Worm (Caenorhabditis elegans) whole organism, L2 larva: ENCODE results near the gene clec-3.
A peak's percentile ranks its signal among the peaks of the same experiment; 100 is the strongest.

Experiments
- C34F6.9 ChIP-seq: fragments of 150-350 bp; optimal IDR thresholded peaks from 2 replicates; lab custom pipeline; 2014; ENCODE audit warnings: missing biosample characterization, missing genetic modification characterization
- R02D3.7 ChIP-seq: fragments of 150-350 bp; optimal IDR thresholded peaks from 2 replicates; lab custom pipeline; 2014; ENCODE audit warnings: missing biosample characterization, missing genetic modification characterization
- Y55F3AM.14 ChIP-seq: fragments of 200-800 bp; sonication (Bioruptor generic); optimal IDR thresholded peaks from 2 replicates; lab custom pipeline; 2018; ENCODE audit warnings: mild to moderate bottlenecking, missing genetic modification characterization, missing compliant biosample characterization
- ZK546.5 ChIP-seq: sonication (generic microtip); optimal IDR thresholded peaks from 2 replicates; lab custom pipeline; 2017; ENCODE audit warnings: missing biosample characterization, missing genetic modification characterization
- alr-1 ChIP-seq: fragments of 150-350 bp; optimal IDR thresholded peaks from 2 replicates; lab custom pipeline; 2014; ENCODE audit warnings: missing biosample characterization, missing genetic modification characterization
- blmp-1 ChIP-seq: sonication (generic microtip); optimal IDR thresholded peaks from 2 replicates; lab custom pipeline; 2017; ENCODE audit warnings: missing genetic modification characterization, mild to moderate bottlenecking, missing compliant biosample characterization, antibody characterized with exemption, moderate library complexity; ENCODE audit not compliant: insufficient read depth
- ceh-16 ChIP-seq: fragments of 150-350 bp; optimal IDR thresholded peaks from 2 replicates; lab custom pipeline; 2014; ENCODE audit warnings: missing biosample characterization, missing genetic modification characterization
- ceh-82 ChIP-seq: fragments of 150-350 bp; optimal IDR thresholded peaks from 2 replicates; lab custom pipeline; 2014; ENCODE audit warnings: missing biosample characterization, missing genetic modification characterization
- crh-2 ChIP-seq: sonication (generic microtip); optimal IDR thresholded peaks from 2 replicates; lab custom pipeline; 2017; ENCODE audit warnings: missing biosample characterization, missing genetic modification characterization
- egl-27 ChIP-seq: sonication (generic microtip); optimal IDR thresholded peaks from 3 replicates; lab custom pipeline; 2017; ENCODE audit warnings: missing biosample characterization, missing genetic modification reagents, missing genetic modification characterization
- fos-1 ChIP-seq: fragments of 150-350 bp; optimal IDR thresholded peaks from 2 replicates; lab custom pipeline; 2014; ENCODE audit warnings: missing biosample characterization, missing genetic modification characterization
- lin-11 ChIP-seq: fragments of 150-350 bp; sonication (generic microtip); optimal IDR thresholded peaks from 2 replicates; lab custom pipeline; 2014; ENCODE audit warnings: missing biosample characterization, missing genetic modification characterization, inconsistent platforms, mixed read lengths
- lin-13 ChIP-seq: fragments of 150-350 bp; optimal IDR thresholded peaks from 2 replicates; lab custom pipeline; 2014; ENCODE audit warnings: missing biosample characterization, missing genetic modification reagents, missing genetic modification characterization
- lsy-2 ChIP-seq, 2 experiments: fragments of 150-350 bp in 1 of 2; sonication (generic microtip) in 1 of 2; optimal IDR thresholded peaks; 2 replicates each; lab custom pipeline; 2014 to 2017; ENCODE audit warnings: missing biosample characterization in 2 of 2, missing genetic modification characterization in 2 of 2
- mdl-1 ChIP-seq, 2 experiments: fragments of 150-350 bp in 1 of 2; sonication (generic microtip) in 1 of 2; optimal IDR thresholded peaks; 2 replicates each; lab custom pipeline; 2017; ENCODE audit warnings: missing biosample characterization in 2 of 2, missing genetic modification characterization in 2 of 2
- nhr-10 ChIP-seq: sonication (generic microtip); optimal IDR thresholded peaks from 2 replicates; lab custom pipeline; 2017; ENCODE audit warnings: missing biosample characterization, missing genetic modification characterization
- nhr-12 ChIP-seq: fragments of 150-350 bp; optimal IDR thresholded peaks from 2 replicates; lab custom pipeline; 2014; ENCODE audit warnings: missing biosample characterization, missing genetic modification characterization
- nhr-129 ChIP-seq: fragments of 150-350 bp; optimal IDR thresholded peaks from 2 replicates; lab custom pipeline; 2014; ENCODE audit warnings: missing biosample characterization, missing genetic modification characterization
- nhr-237 ChIP-seq: fragments of 150-350 bp; optimal IDR thresholded peaks from 2 replicates; lab custom pipeline; 2014; ENCODE audit warnings: missing biosample characterization, missing genetic modification characterization
- nhr-25 ChIP-seq: fragments of 150-350 bp; sonication (generic microtip); optimal IDR thresholded peaks from 3 replicates; lab custom pipeline; 2014; ENCODE audit warnings: missing biosample characterization, missing genetic modification characterization
- nhr-6 ChIP-seq: fragments of 150-350 bp; optimal IDR thresholded peaks from 2 replicates; lab custom pipeline; 2014; ENCODE audit warnings: missing biosample characterization, missing genetic modification characterization
- nhr-77 ChIP-seq: fragments of 150-350 bp; optimal IDR thresholded peaks from 2 replicates; lab custom pipeline; 2014; ENCODE audit warnings: missing biosample characterization, missing genetic modification characterization
- peb-1 ChIP-seq: fragments of 150-350 bp; optimal IDR thresholded peaks from 2 replicates; lab custom pipeline; 2014; ENCODE audit warnings: missing biosample characterization, missing genetic modification characterization
- sem-4 ChIP-seq: fragments of 150-350 bp; optimal IDR thresholded peaks from 2 replicates; lab custom pipeline; 2014; ENCODE audit warnings: missing biosample characterization, missing genetic modification reagents, missing genetic modification characterization
- skn-1 ChIP-seq: sonication (generic microtip); optimal IDR thresholded peaks from 2 replicates; lab custom pipeline; 2017; ENCODE audit warnings: missing biosample characterization, missing genetic modification characterization
- sma-9 ChIP-seq, 2 experiments: fragments of 150-350 bp in 1 of 2; sonication (generic microtip) in 1 of 2; optimal IDR thresholded peaks; 2 replicates each; lab custom pipeline; 2014 to 2016; ENCODE audit warnings: missing genetic modification characterization in 2 of 2, mild to moderate bottlenecking in 1 of 2, missing biosample characterization in 1 of 2, missing compliant biosample characterization in 1 of 2, missing genetic modification reagents in 1 of 2, moderate library complexity in 1 of 2
- snpc-4 ChIP-seq: fragments of 150-350 bp; optimal IDR thresholded peaks from 2 replicates; lab custom pipeline; 2014; ENCODE audit warnings: missing biosample characterization, missing genetic modification characterization
- unc-39 ChIP-seq: fragments of 150-350 bp; optimal IDR thresholded peaks from 2 replicates; lab custom pipeline; 2014; ENCODE audit warnings: missing biosample characterization, missing genetic modification characterization
- unc-55 ChIP-seq: fragments of 150-350 bp; sonication (generic microtip); optimal IDR thresholded peaks from 3 replicates; lab custom pipeline; 2014; ENCODE audit warnings: missing biosample characterization, missing genetic modification reagents, missing genetic modification characterization
- zag-1 ChIP-seq: fragments of 150-350 bp; optimal IDR thresholded peaks from 2 replicates; lab custom pipeline; 2014; ENCODE audit warnings: missing biosample characterization, missing genetic modification characterization
- ztf-1 ChIP-seq: fragments of 200-800 bp; sonication (Bioruptor generic); conservative IDR thresholded peaks from 2 replicates; pipeline ENCODE4 v1.3.6; 2022; ENCODE audit warnings: missing genetic modification characterization, missing compliant biosample characterization
- ztf-11 ChIP-seq: sonication (generic microtip); optimal IDR thresholded peaks from 2 replicates; lab custom pipeline; 2017; ENCODE audit warnings: missing biosample characterization, missing genetic modification characterization
- ztf-4 ChIP-seq: fragments of 150-350 bp; optimal IDR thresholded peaks from 2 replicates; lab custom pipeline; 2014; ENCODE audit warnings: missing biosample characterization, missing genetic modification characterization

Gene clec-3

ce11 chrII:2987122-2987556, 32.6 kb downstream of the clec-3 start:
- TF ChIP-seq snpc-4 (tag; lab: Kevin White, UChicago) (peak; percentile 52), Y55F3AM.14 (peak; percentile 22), lin-13 (GFP tag; lab: Kevin White, UChicago) (peak; percentile 3), alr-1 (no peak)
- TF ChIP-seq, all 48 proteins: peak for 3

ce11 chrII:2985935-2986498, 33.7 kb downstream of the clec-3 start:
- TF ChIP-seq unc-39 (tag; lab: Kevin White, UChicago) (no peak), Y55F3AM.14 (no peak), lin-13 (GFP tag; lab: Kevin White, UChicago) (no peak), ZK546.5 (tag; lab: Kevin White, UChicago) (no peak), zag-1 (tag; lab: Kevin White, UChicago) (no peak), alr-1 (no peak), mdl-1 (tag; optimal IDR thresholded peaks at IDR 0.05; lab: Kevin White, UChicago) (no peak), sem-4 (tag; lab: Kevin White, UChicago) (no peak), R02D3.7 (tag; lab: Kevin White, UChicago) (no peak), fos-1 (no peak), ceh-82 (tag; lab: Kevin White, UChicago) (no peak), C34F6.9 (tag; lab: Kevin White, UChicago) (no peak), nhr-237 (tag; lab: Kevin White, UChicago) (no peak), peb-1 (tag; lab: Kevin White, UChicago) (no peak), nhr-25 (tag; lab: Kevin White, UChicago) (no peak), nhr-12 (no peak), ztf-11 (no peak), sma-9 (GFP tag; optimal IDR thresholded peaks at IDR 0.05; lab: Kevin White, UChicago) (no peak), sma-9 (tag; optimal IDR thresholded peaks at IDR 0.05; lab: Kevin White, UChicago) (no peak)

ce11 chrII:2985446-2985845, 34.3 kb downstream of the clec-3 start:
- TF ChIP-seq ZK546.5 (tag; lab: Kevin White, UChicago), result no peak
- no peak for TF ChIP-seq crh-2 (tag; lab: Kevin White, UChicago)
- TF ChIP-seq skn-1, result no peak
- no peak for TF ChIP-seq lsy-2 (tag; optimal IDR thresholded peaks at IDR 0.05; lab: Kevin White, UChicago)
- TF ChIP-seq snpc-4 (tag; lab: Kevin White, UChicago), result no peak
- TF ChIP-seq nhr-10 (tag; lab: Kevin White, UChicago), result no peak
- no peak for TF ChIP-seq fos-1

ce11 chrII:2984383-2984782, 35.3 kb downstream of the clec-3 start:
- TF ChIP-seq unc-55 (GFP tag; lab: Kevin White, UChicago) (no peak), nhr-12 (no peak), nhr-6 (no peak), mdl-1 (tag; optimal IDR thresholded peaks at IDR 0.05; lab: Kevin White, UChicago) (no peak), ztf-4 (tag; lab: Kevin White, UChicago) (no peak), ztf-1 (no peak), crh-2 (tag; lab: Kevin White, UChicago) (no peak), Y55F3AM.14 (no peak), nhr-129 (tag; lab: Kevin White, UChicago) (no peak), peb-1 (tag; lab: Kevin White, UChicago) (no peak), ceh-16 (tag; lab: Kevin White, UChicago) (no peak), ztf-11 (no peak), nhr-10 (tag; lab: Kevin White, UChicago) (no peak), nhr-25 (tag; lab: Kevin White, UChicago) (no peak), R02D3.7 (tag; lab: Kevin White, UChicago) (no peak), lin-11 (tag; lab: Kevin White, UChicago) (no peak), egl-27 (tag; lab: Kevin White, UChicago) (no peak), nhr-77 (no peak)

- TF ChIP-seq snpc-4 (tag; lab: Kevin White, UChicago) (no peak), unc-55 (GFP tag; lab: Kevin White, UChicago) (no peak)
Observed at ce11 chrII:2979061-2979460, 40.6 kb downstream of the clec-3 start.

ce11 chrII:2977652-2978051, 42.1 kb downstream of the clec-3 start:
- TF ChIP-seq blmp-1 (tag; lab: Kevin White, UChicago) (peak; percentile 75), crh-2 (tag; lab: Kevin White, UChicago) (no peak)
